Worm (Caenorhabditis elegans): ENCODE measurements around the gene R10D12.10.

ce11 chrV:13909400-13909799 is 48.7 kb downstream of the R10D12.10 start, which contains the start of gene C06B3.7:
- TF ChIP-seq ztf-11 (tag; optimal IDR thresholded peaks at IDR 0.05), result no peak
- TF ChIP-seq blmp-1 (tag; optimal IDR thresholded peaks at IDR 0.05), result no peak
- TF ChIP-seq ham-2 (GFP tag; optimal IDR thresholded peaks at IDR 0.05), result no peak
- TF ChIP-seq nhr-237 (tag; optimal IDR thresholded peaks at IDR 0.05), result no peak
- TF ChIP-seq ces-1 (GFP tag; optimal IDR thresholded peaks at IDR 0.05), result no peak
- no peak for TF ChIP-seq elt-3 (tag; optimal IDR thresholded peaks at IDR 0.05)
- no peak for TF ChIP-seq mab-5 (tag; optimal IDR thresholded peaks at IDR 0.05)
- TF ChIP-seq unc-62 (GFP tag; optimal IDR thresholded peaks at IDR 0.05), result no peak
- no peak for TF ChIP-seq ceh-43 (GFP tag; optimal IDR thresholded peaks at IDR 0.05)
- no peak for TF ChIP-seq snpc-4 (tag; optimal IDR thresholded peaks at IDR 0.05)
